Fruit fly (Drosophila melanogaster): ENCODE results near the gene Apl.

The Apl gene

DNA sequence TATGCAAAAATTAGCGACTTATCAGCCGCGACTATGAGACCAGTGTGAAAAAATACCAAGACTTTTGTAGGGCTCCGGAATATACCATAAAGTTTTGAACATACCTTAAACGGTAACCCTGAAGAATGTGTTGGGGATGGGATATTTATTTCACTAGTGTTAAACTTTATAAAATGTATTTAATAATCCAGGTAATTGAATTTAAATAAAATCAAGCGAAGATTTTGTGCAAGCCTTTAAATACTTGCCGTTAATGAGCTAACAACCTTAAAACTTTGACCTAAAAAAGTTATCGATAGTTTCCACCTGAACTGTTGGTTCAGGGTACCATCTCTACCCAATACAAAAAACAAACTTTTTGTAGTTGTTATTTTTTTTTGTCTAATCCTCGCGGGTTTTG lies 17.2 kb downstream of the Apl start, which contains the start of gene CG4101 (continued):
- TF ChIP-seq CG17359 (tag; optimal IDR thresholded peaks at IDR 0.05): peak; percentile 63
- TF ChIP-seq CG2678 (tag; optimal IDR thresholded peaks at IDR 0.05): peak; percentile 84
- TF ChIP-seq CG31388 (GFP tag; optimal IDR thresholded peaks at IDR 0.05): no peak
- TF ChIP-seq Atf-2 (GFP tag; optimal IDR thresholded peaks at IDR 0.05): peak; percentile 62
- peak; percentile 79 for TF ChIP-seq CG2116 (GFP tag; optimal IDR thresholded peaks at IDR 0.05)
- TF ChIP-seq sc (optimal IDR thresholded peaks at IDR 0.05): no peak
- TF ChIP-seq sc (GFP tag; optimal IDR thresholded peaks at IDR 0.05): no peak
- TF ChIP-seq sug (tag; optimal IDR thresholded peaks at IDR 0.05): peak; percentile 88
- peak; percentile 81 for TF ChIP-seq CG12942 (GFP tag; optimal IDR thresholded peaks at IDR 0.05)
- TF ChIP-seq ewg (GFP tag; optimal IDR thresholded peaks at IDR 0.05): peak; percentile 49
- peak; percentile 29 for TF ChIP-seq CTCF (GFP tag; optimal IDR thresholded peaks at IDR 0.05)
- TF ChIP-seq CG6683 (GFP tag; optimal IDR thresholded peaks at IDR 0.05): peak; percentile 47
- TF ChIP-seq insv (GFP tag; optimal IDR thresholded peaks at IDR 0.05): peak in 1 of 2 experiments; percentile 44
- 0 out of 2 replicates have a peak, but pooled peaks have one; percentile 28 for TF ChIP-seq ro (GFP tag; IDR thresholded peaks at IDR 0.05)
- no peak for TF ChIP-seq CG15479 (GFP tag; optimal IDR thresholded peaks at IDR 0.05)
- peak; percentile 62 for TF ChIP-seq Hmx (GFP tag; optimal IDR thresholded peaks at IDR 0.05)
- TF ChIP-seq Bdp1 (GFP tag; optimal IDR thresholded peaks at IDR 0.05): peak; percentile 67
- TF ChIP-seq Atf3 (GFP tag; optimal IDR thresholded peaks at IDR 0.05): peak; percentile 45
- peak; percentile 79 for TF ChIP-seq CG7839 (tag; optimal IDR thresholded peaks at IDR 0.05)
- peak; percentile 88 for TF ChIP-seq Hsf (GFP tag; optimal IDR thresholded peaks at IDR 0.05)
- TF ChIP-seq btn (GFP tag; optimal IDR thresholded peaks at IDR 0.05): no peak
- peak; percentile 77 for TF ChIP-seq H2.0 (GFP tag; IDR thresholded peaks at IDR 0.05)
- peak; percentile 84 for TF ChIP-seq CG32532 (GFP tag; IDR thresholded peaks at IDR 0.05)
- 0 out of 3 replicates have a peak, but pooled peaks have one; percentile 41 for TF ChIP-seq C15 (GFP tag; IDR thresholded peaks at IDR 0.05)
- TF ChIP-seq Oaz (GFP tag; IDR thresholded peaks at IDR 0.05): no peak
- peak; percentile 50 for TF ChIP-seq CG4360 (GFP tag; IDR thresholded peaks at IDR 0.05)
- peak; percentile 68 for TF ChIP-seq CG31224 (GFP tag; IDR thresholded peaks at IDR 0.05)
- TF ChIP-seq cg (GFP tag; optimal IDR thresholded peaks at IDR 0.05): no peak
- peak; percentile 81 for TF ChIP-seq NFAT (GFP tag; IDR thresholded peaks at IDR 0.05)
- 0 out of 3 replicates have a peak, but pooled peaks have one; percentile 30 for TF ChIP-seq CG7357 (GFP tag; IDR thresholded peaks at IDR 0.05)
- peak; percentile 43 for TF ChIP-seq Sin3A (optimal IDR thresholded peaks at IDR 0.05)
- TF ChIP-seq Opbp (GFP tag; IDR thresholded peaks at IDR 0.05; ENCODE audit: partially characterized antibody): peak; percentile 70; the same call in 2 of the 3 replicates
- TF ChIP-seq exex (tag; optimal IDR thresholded peaks at IDR 0.05): peak; percentile 53
- TF ChIP-seq CG12744 (GFP tag; optimal IDR thresholded peaks at IDR 0.05): peak; percentile 72
- peak; percentile 87 for TF ChIP-seq CG14710 (tag; optimal IDR thresholded peaks at IDR 0.05)
- no peak for TF ChIP-seq D (optimal IDR thresholded peaks at IDR 0.05)
- peak; percentile 39 for TF ChIP-seq D (GFP tag; optimal IDR thresholded peaks at IDR 0.05)
- no peak for TF ChIP-seq CG43689 (GFP tag; IDR thresholded peaks at IDR 0.05)
- TF ChIP-seq CG6765 (GFP tag; optimal IDR thresholded peaks at IDR 0.05): peak; percentile 54
- TF ChIP-seq HHEX (GFP tag; optimal IDR thresholded peaks at IDR 0.05): peak; percentile 54
- TF ChIP-seq CG13624 (GFP tag; optimal IDR thresholded peaks at IDR 0.05): peak; percentile 74
- TF ChIP-seq Rfx (GFP tag; IDR thresholded peaks at IDR 0.05): peak; percentile 83
- peak; percentile 75 for TF ChIP-seq Taf1 (GFP tag; IDR thresholded peaks at IDR 0.05)
- TF ChIP-seq CG12104 (GFP tag; optimal IDR thresholded peaks at IDR 0.05): peak; percentile 74
- peak; percentile 91 for TF ChIP-seq CG13424 (tag; optimal IDR thresholded peaks at IDR 0.05)
- peak; percentile 58 for TF ChIP-seq jumu (GFP tag; optimal IDR thresholded peaks at IDR 0.05)
- peak; percentile 77 for TF ChIP-seq CG2129 (GFP tag; IDR thresholded peaks at IDR 0.05; ENCODE audit: partially characterized antibody)
- peak; percentile 82 for TF ChIP-seq ken (GFP tag; IDR thresholded peaks at IDR 0.05)
- peak; percentile 77 for TF ChIP-seq CG32767 (GFP tag; IDR thresholded peaks at IDR 0.05)
- peak; percentile 62 for TF ChIP-seq odd (GFP tag; optimal IDR thresholded peaks at IDR 0.05)
- no peak for TF ChIP-seq ac (GFP tag; optimal IDR thresholded peaks at IDR 0.05)
- TF ChIP-seq Hr51 (GFP tag; optimal IDR thresholded peaks at IDR 0.05): peak; percentile 76 to 78

Data from whole organism, embryonic.